Fruit fly (Drosophila melanogaster): Measurements from ENCODE around the gene CG1812.

DNA sequence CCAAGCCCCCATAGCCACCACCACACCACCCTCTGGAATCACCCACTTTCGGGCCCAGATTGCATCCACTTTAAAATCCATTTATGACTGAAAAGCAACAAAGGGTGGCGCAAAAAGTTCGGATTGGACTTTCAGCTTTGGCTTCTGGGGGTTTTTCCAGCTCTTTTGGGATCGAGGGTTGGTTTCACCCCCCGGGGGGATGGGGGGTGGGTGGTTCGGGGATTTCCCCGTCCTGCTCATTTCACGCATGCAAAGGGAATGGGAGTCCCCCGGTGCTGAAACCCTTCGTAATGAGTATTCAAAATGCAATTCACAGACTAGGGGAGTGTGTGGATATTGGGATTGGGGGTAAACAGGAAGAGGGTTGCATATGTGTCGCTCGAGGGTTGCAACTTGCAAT lies 11.5 kb upstream of the CG1812 start:
- TF ChIP-seq Xrp1 (GFP tag; IDR thresholded peaks at IDR 0.05) = no peak
- no peak for TF ChIP-seq sr (GFP tag; IDR thresholded peaks at IDR 0.05)
- TF ChIP-seq CG15011 (GFP tag; optimal IDR thresholded peaks at IDR 0.05) = no peak
- TF ChIP-seq CG12299 (tag; optimal IDR thresholded peaks at IDR 0.05) = no peak
- no peak for TF ChIP-seq CG12219 (GFP tag; optimal IDR thresholded peaks at IDR 0.05)
- TF ChIP-seq PHDP (tag; optimal IDR thresholded peaks at IDR 0.05) = no peak
- TF ChIP-seq CG1792 (GFP tag; optimal IDR thresholded peaks at IDR 0.05) = no peak
- TF ChIP-seq CG10654 (GFP tag; optimal IDR thresholded peaks at IDR 0.05) = no peak
- no peak for TF ChIP-seq ap (GFP tag; IDR thresholded peaks at IDR 0.05)
- TF ChIP-seq sisA (GFP tag; IDR thresholded peaks at IDR 0.05) = no peak
- TF ChIP-seq CG4730 (GFP tag; IDR thresholded peaks at IDR 0.05) = no peak
- TF ChIP-seq CG8359 (GFP tag; optimal IDR thresholded peaks at IDR 0.05; ENCODE audit: borderline replicate concordance) = no peak
